Fruit fly (Drosophila melanogaster): ENCODE results near the gene CG13297.

Gene CG13297

DNA sequence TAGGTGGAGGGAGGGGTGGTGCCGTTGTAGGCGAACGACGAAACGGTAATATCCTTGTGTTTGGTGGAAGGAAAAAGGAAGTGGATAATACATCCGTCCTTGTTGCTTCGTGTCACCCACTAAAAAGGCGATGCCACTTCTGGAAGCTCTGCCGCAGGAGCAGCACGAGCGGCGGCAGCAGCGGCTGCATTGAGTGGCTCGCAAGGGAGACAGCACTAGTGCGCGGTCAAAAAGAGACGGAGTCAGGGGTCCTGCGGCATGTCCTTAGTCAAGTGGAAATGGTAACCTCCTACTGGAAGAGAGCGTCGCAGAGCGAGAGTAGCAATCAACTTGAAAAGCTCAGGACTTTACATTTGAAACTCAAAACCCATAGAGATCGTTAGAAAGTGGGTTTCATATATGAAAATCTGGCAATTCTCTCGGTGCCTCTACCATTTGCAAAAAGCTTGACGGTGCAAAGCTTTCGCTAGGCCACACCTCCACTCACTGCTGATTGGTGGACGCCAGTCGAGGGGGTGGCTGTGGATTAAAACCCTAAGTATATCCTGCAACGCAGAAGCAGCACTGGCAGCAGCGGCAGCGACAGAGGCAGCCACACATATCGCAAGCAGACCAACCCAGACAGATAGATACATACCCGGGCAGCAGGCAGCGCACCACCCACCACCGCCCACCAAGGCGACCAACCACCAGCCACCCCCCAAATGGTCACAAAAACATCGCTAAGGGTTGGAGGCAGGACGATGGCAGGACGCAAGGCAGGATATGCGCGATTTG is 46.3 kb downstream of the CG13297 start:
- no peak for TF ChIP-seq lola (GFP tag; optimal IDR thresholded peaks at IDR 0.05)
- TF ChIP-seq OdsH (GFP tag; optimal IDR thresholded peaks at IDR 0.05) = no peak
- TF ChIP-seq jim (GFP tag; optimal IDR thresholded peaks at IDR 0.05) = no peak
- no peak for TF ChIP-seq GATAd (GFP tag; optimal IDR thresholded peaks at IDR 0.05)

DNA sequence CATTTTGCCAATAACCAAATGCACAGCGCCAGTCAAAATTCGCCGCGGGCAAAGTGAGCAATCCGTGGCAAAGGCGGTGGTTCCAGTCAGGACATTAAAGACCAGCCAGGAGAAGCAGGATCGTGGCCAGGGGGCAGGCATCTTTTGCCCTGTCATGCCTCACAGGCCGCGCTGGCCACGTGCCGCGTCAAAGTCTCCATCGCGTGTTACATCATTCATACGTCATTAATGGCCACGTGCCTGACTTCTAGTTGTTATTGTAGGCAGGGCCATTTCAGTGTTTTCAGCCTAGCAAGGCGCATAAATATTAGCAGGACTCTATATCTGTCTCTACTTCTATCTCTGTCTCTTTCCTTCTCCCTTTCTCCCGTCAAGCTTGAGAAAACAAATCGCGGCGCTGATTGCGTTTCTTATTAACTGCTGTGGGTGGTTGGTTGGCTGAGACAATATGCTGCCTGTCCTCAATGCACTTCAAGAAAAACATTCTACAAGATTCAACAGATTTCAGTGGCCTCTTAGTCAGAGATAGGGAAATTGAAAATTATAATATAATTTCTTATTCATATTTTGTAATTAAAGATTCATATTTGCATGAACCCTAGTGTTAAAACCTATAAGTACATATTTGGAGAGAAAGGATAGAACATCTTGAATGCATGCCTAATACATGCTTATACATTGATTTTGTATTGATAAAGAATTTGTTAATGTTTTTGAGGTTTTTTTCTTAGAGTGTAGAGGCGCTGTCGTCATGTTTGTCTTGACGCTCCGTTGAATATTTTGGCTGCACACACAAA is 48.7 kb downstream of the CG13297 start:
- no peak for TF ChIP-seq GATAd (GFP tag; optimal IDR thresholded peaks at IDR 0.05)
- no peak for TF ChIP-seq ey (GFP tag; optimal IDR thresholded peaks at IDR 0.05)
- no peak for TF ChIP-seq Hr78 (GFP tag; optimal IDR thresholded peaks at IDR 0.05)
- no peak for TF ChIP-seq N (GFP tag; optimal IDR thresholded peaks at IDR 0.05)
- no peak for TF ChIP-seq Dif (GFP tag; optimal IDR thresholded peaks at IDR 0.05; ENCODE audit: partially characterized antibody)
- TF ChIP-seq foxo (GFP tag; optimal IDR thresholded peaks at IDR 0.05) = no peak
- no peak for TF ChIP-seq tai (GFP tag; optimal IDR thresholded peaks at IDR 0.05)
- no peak for TF ChIP-seq rgr (GFP tag; optimal IDR thresholded peaks at IDR 0.05)
- no peak for TF ChIP-seq Myc (optimal IDR thresholded peaks at IDR 0.05)
- TF ChIP-seq psq (GFP tag; optimal IDR thresholded peaks at IDR 0.05) = no peak
- no peak for TF ChIP-seq Abd-B (GFP tag; optimal IDR thresholded peaks at IDR 0.05)
- TF ChIP-seq fru (GFP tag; optimal IDR thresholded peaks at IDR 0.05) = no peak
- TF ChIP-seq Rel (GFP tag; optimal IDR thresholded peaks at IDR 0.05) = no peak
- no peak for TF ChIP-seq Rel (tag; optimal IDR thresholded peaks at IDR 0.05)
- no peak for TF ChIP-seq h (GFP tag; optimal IDR thresholded peaks at IDR 0.05)
- no peak for TF ChIP-seq sage (GFP tag; optimal IDR thresholded peaks at IDR 0.05)
- TF ChIP-seq CG9705 (GFP tag; optimal IDR thresholded peaks at IDR 0.05) = no peak

DNA sequence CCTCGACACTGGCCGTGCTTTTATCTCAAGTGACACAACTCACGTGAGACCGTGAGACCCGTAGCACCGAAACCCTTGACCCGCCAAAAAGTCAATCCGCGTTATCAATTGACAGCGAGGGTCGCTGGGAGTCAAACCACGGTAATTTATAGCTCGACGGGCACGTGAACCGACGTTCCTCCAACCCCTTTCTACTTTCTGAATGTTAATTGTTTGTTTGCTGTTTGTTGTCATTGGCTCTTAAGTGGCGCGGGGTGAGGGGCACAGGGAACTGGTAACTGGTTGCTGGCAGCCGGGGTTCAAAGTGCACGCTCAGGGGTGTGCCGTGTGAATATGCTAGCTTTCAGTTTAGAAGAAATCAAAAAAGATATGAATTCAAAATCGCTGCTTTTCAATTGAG is 50.5 kb downstream of the CG13297 start:
- TF ChIP-seq Dif (GFP tag; optimal IDR thresholded peaks at IDR 0.05; ENCODE audit: partially characterized antibody) (no peak), Vsx2 (GFP tag; optimal IDR thresholded peaks at IDR 0.05; ENCODE audit: partially characterized antibody) (no peak), GATAd (GFP tag; optimal IDR thresholded peaks at IDR 0.05) (no peak), h (GFP tag; optimal IDR thresholded peaks at IDR 0.05) (no peak), CG9705 (GFP tag; optimal IDR thresholded peaks at IDR 0.05) (no peak), br (GFP tag; optimal IDR thresholded peaks at IDR 0.05) (no peak)

All from whole organism, wandering third instar larva.